Worm (Caenorhabditis elegans): Measurements from ENCODE around the gene twf-2.

- TF ChIP-seq B0019.2 (GFP tag; conservative IDR thresholded peaks at IDR 0.05) = no peak
- no peak for TF ChIP-seq mxl-1 (tag; optimal IDR thresholded peaks at IDR 0.05)
- no peak for TF ChIP-seq ztf-25 (GFP tag; IDR thresholded peaks at IDR 0.05)
- TF ChIP-seq F39B2.1 (GFP tag; IDR thresholded peaks at IDR 0.05) = no peak
- no peak for TF ChIP-seq lin-35 (GFP tag; optimal IDR thresholded peaks at IDR 0.05)
- TF ChIP-seq nhr-120 (GFP tag; IDR thresholded peaks at IDR 0.05) = no peak
- no peak for TF ChIP-seq ccch-3 (GFP tag; optimal IDR thresholded peaks at IDR 0.05)
- TF ChIP-seq efl-1 (GFP tag; optimal IDR thresholded peaks at IDR 0.05) = no peak
- TF ChIP-seq attf-3 (GFP tag; conservative IDR thresholded peaks at IDR 0.05) = no peak
- no peak for TF ChIP-seq egl-18 (GFP tag; IDR thresholded peaks at IDR 0.05)
Observed at ce11 chrX:16413208-16413995, 32.6 kb upstream of the twf-2 start.
